Comparison of ENCODE assay signal across 5 worm cellular contexts in genomic region chrX:12670385-12670784, ce11.
A peak's percentile ranks its signal among the peaks of the same experiment; 100 is the strongest.
TF ChIP-seq lines count a peak whose summit lies in the region.

No protein-coding gene starts in this region.

TF ChIP-seq in whole organism, L1 larva, 84 proteins besides CTCF, POLR2A, EP300 and RAD21 (continues in another document):
- peak; percentile 47 to 76 for TF ChIP-seq efl-1 (optimal IDR thresholded peaks at IDR 0.05; lab: Kevin White, UChicago)
- peak in 1 of 2 experiments; percentile 92 for TF ChIP-seq efl-1 (GFP tag; optimal IDR thresholded peaks at IDR 0.05 in 1 of 2; lab: Kevin White, UChicago)
- peak; percentile 18 for TF ChIP-seq nhr-11 (tag; optimal IDR thresholded peaks at IDR 0.05; lab: Kevin White, UChicago)
- no peak for TF ChIP-seq unc-62 (GFP tag; optimal IDR thresholded peaks at IDR 0.05; lab: Kevin White, UChicago)
- TF ChIP-seq unc-30 (tag; optimal IDR thresholded peaks at IDR 0.05; lab: Kevin White, UChicago) = no peak
- no peak for TF ChIP-seq sptf-1 (tag; optimal IDR thresholded peaks at IDR 0.05; lab: Kevin White, UChicago)
- TF ChIP-seq blmp-1 (tag; optimal IDR thresholded peaks at IDR 0.05; lab: Kevin White, UChicago) = peak; percentile 77
- peak in 1 of 2 experiments; percentile 82 for TF ChIP-seq mdl-1 (tag; optimal IDR thresholded peaks at IDR 0.05; lab: Kevin White, UChicago)
- no peak for TF ChIP-seq lin-39 (tag; optimal IDR thresholded peaks at IDR 0.05; lab: Kevin White, UChicago)
- peak; percentile 92 for TF ChIP-seq nhr-85 (tag; lab: Kevin White, UChicago)
- no peak for TF ChIP-seq sup-37 (GFP tag; optimal IDR thresholded peaks at IDR 0.05; lab: Kevin White, UChicago)
- no peak for TF ChIP-seq ceh-8 (GFP tag; optimal IDR thresholded peaks at IDR 0.05; lab: Kevin White, UChicago)
- no peak for TF ChIP-seq hlh-4 (tag; optimal IDR thresholded peaks at IDR 0.05; lab: Kevin White, UChicago)
- peak; percentile 77 for TF ChIP-seq nhr-90 (tag; optimal IDR thresholded peaks at IDR 0.05; lab: Kevin White, UChicago; ENCODE audit: poor library complexity)
- TF ChIP-seq nhr-84 (tag; optimal IDR thresholded peaks at IDR 0.05; lab: Kevin White, UChicago) = no peak
- TF ChIP-seq unc-98 (GFP tag; IDR thresholded peaks at IDR 0.05; lab: Robert Waterston, UW) = no peak
- no peak for TF ChIP-seq hpl-2 (GFP tag; optimal IDR thresholded peaks at IDR 0.05; lab: Kevin White, UChicago)
- peak; percentile 84 for TF ChIP-seq skn-1 (tag; optimal IDR thresholded peaks at IDR 0.05; lab: Kevin White, UChicago)
- TF ChIP-seq C04F5.9 (tag; optimal IDR thresholded peaks at IDR 0.05; lab: Kevin White, UChicago) = no peak

TF ChIP-seq in whole organism, L3 larva, 47 proteins besides CTCF, POLR2A, EP300 and RAD21 (continues in another document):
- no peak for TF ChIP-seq zag-1 (tag; optimal IDR thresholded peaks at IDR 0.05; lab: Kevin White, UChicago)
- peak; percentile 87 for TF ChIP-seq nfya-1 (tag; optimal IDR thresholded peaks at IDR 0.05; lab: Kevin White, UChicago; ENCODE audit: insufficient read depth)
- peak; percentile 54 for TF ChIP-seq lin-39 (tag; optimal IDR thresholded peaks at IDR 0.05; lab: Kevin White, UChicago)
- TF ChIP-seq jun-1 (tag; optimal IDR thresholded peaks at IDR 0.05; lab: Kevin White, UChicago) = no peak
- TF ChIP-seq ztf-4 (tag; optimal IDR thresholded peaks at IDR 0.05; lab: Kevin White, UChicago) = peak; percentile 21
- peak; percentile 75 for TF ChIP-seq nhr-25 (tag; optimal IDR thresholded peaks at IDR 0.05; lab: Kevin White, UChicago)
- no peak for TF ChIP-seq fkh-2 (tag; optimal IDR thresholded peaks at IDR 0.05; lab: Kevin White, UChicago)
- TF ChIP-seq R02D3.7 (tag; optimal IDR thresholded peaks at IDR 0.05; lab: Kevin White, UChicago) = no peak
- TF ChIP-seq snpc-4 (tag; optimal IDR thresholded peaks at IDR 0.05; lab: Kevin White, UChicago) = peak; percentile 10
- no peak for TF ChIP-seq nhr-237 (tag; optimal IDR thresholded peaks at IDR 0.05; lab: Kevin White, UChicago)
- TF ChIP-seq ama-1 (optimal IDR thresholded peaks at IDR 0.05; lab: Kevin White, UChicago) = peak; percentile 66
- no peak for TF ChIP-seq unc-39 (tag; optimal IDR thresholded peaks at IDR 0.05; lab: Kevin White, UChicago)
- TF ChIP-seq elt-2 (tag; optimal IDR thresholded peaks at IDR 0.05; lab: Kevin White, UChicago) = peak; percentile 64
- peak; percentile 27 for TF ChIP-seq mdl-1 (tag; optimal IDR thresholded peaks at IDR 0.05; lab: Kevin White, UChicago)
- peak; percentile 69 for TF ChIP-seq elt-1 (tag; optimal IDR thresholded peaks at IDR 0.05; lab: Kevin White, UChicago)
- peak; percentile 84 for TF ChIP-seq unc-62 (GFP tag; optimal IDR thresholded peaks at IDR 0.05; lab: Kevin White, UChicago)
- peak; percentile 26 for TF ChIP-seq ceh-82 (tag; optimal IDR thresholded peaks at IDR 0.05; lab: Kevin White, UChicago)
- peak; percentile 57 for TF ChIP-seq pqm-1 (tag; optimal IDR thresholded peaks at IDR 0.05; lab: Kevin White, UChicago)
- no peak for TF ChIP-seq ZK546.5 (tag; optimal IDR thresholded peaks at IDR 0.05; lab: Kevin White, UChicago)

TF ChIP-seq in whole organism, early embryonic, 17 proteins besides CTCF, POLR2A, EP300 and RAD21:
- TF ChIP-seq ama-1 (optimal IDR thresholded peaks at IDR 0.05; lab: Kevin White, UChicago) (no peak), tbx-11 (GFP tag; IDR thresholded peaks at IDR 0.05; lab: Robert Waterston, UW) (no peak), F13C5.2 (tag; optimal IDR thresholded peaks at IDR 0.05; lab: Kevin White, UChicago) (peak; percentile 24), scrt-1 (GFP tag; IDR thresholded peaks at IDR 0.05; lab: Robert Waterston, UW) (0 out of 2 replicates have a peak, but pooled peaks have one; percentile 20), aly-1 (tag; optimal IDR thresholded peaks at IDR 0.05; lab: Kevin White, UChicago) (peak; percentile 74), sea-1 (GFP tag; conservative IDR thresholded peaks at IDR 0.05; lab: Robert Waterston, UW) (no peak), hmbx-1 (tag; optimal IDR thresholded peaks at IDR 0.05; lab: Kevin White, UChicago) (no peak), hmg-4 (GFP tag; optimal IDR thresholded peaks at IDR 0.05; lab: Kevin White, UChicago) (peak; percentile 76)
TF ChIP-seq in whole organism, early embryonic: peak in this region for 4.

TF ChIP-seq in whole organism, midembryonic, 9 proteins besides CTCF, POLR2A, EP300 and RAD21:
- TF ChIP-seq ztf-29 (GFP tag; IDR thresholded peaks at IDR 0.05; lab: Robert Waterston, UW) = no peak
- peak; percentile 69 for TF ChIP-seq cog-1 (tag; optimal IDR thresholded peaks at IDR 0.05; lab: Kevin White, UChicago)
- peak; percentile 62 for TF ChIP-seq flt-1 (GFP tag; IDR thresholded peaks at IDR 0.05; lab: Robert Waterston, UW)
- TF ChIP-seq ztf-23 (GFP tag; IDR thresholded peaks at IDR 0.05; lab: Robert Waterston, UW) = no peak

TF ChIP-seq in whole organism, young adult, 124 proteins besides CTCF, POLR2A, EP300 and RAD21 (continues in another document):
- TF ChIP-seq hlh-26 (GFP tag; conservative IDR thresholded peaks at IDR 0.05; lab: Robert Waterston, UW) (no peak), T26A5.8 (tag; optimal IDR thresholded peaks at IDR 0.05; lab: Kevin White, UChicago) (no peak), ztf-3 (GFP tag; optimal IDR thresholded peaks at IDR 0.05; lab: Kevin White, UChicago) (no peak), zim-3 (tag; optimal IDR thresholded peaks at IDR 0.05; lab: Kevin White, UChicago) (no peak), T07F8.4 (tag; optimal IDR thresholded peaks at IDR 0.05; lab: Kevin White, UChicago) (no peak), F39B2.1 (GFP tag; IDR thresholded peaks at IDR 0.05; lab: Robert Waterston, UW) (no peak), Y95B8A.8 (GFP tag; IDR thresholded peaks at IDR 0.05; lab: Robert Waterston, UW) (no peak), bed-1 (GFP tag; IDR thresholded peaks at IDR 0.05; lab: Robert Waterston, UW) (no peak), dox-1 (GFP tag; IDR thresholded peaks at IDR 0.05; lab: Robert Waterston, UW) (no peak), snpc-1.3 (tag; optimal IDR thresholded peaks at IDR 0.05; lab: Kevin White, UChicago; ENCODE audit: insufficient read depth) (no peak), tbx-9 (tag; optimal IDR thresholded peaks at IDR 0.05; lab: Kevin White, UChicago; ENCODE audit: borderline replicate concordance) (no peak), F49E8.2 (tag; optimal IDR thresholded peaks at IDR 0.05; lab: Kevin White, UChicago; ENCODE audit: insufficient read depth) (no peak), fkh-3 (tag; optimal IDR thresholded peaks at IDR 0.05; lab: Kevin White, UChicago) (no peak), zfh-2 (GFP tag; conservative IDR thresholded peaks at IDR 0.05; lab: Robert Waterston, UW) (no peak; the same call in none of the 2 replicates), madf-6 (GFP tag; IDR thresholded peaks at IDR 0.05; lab: Robert Waterston, UW) (no peak), mes-4 (tag; optimal IDR thresholded peaks at IDR 0.05; lab: Kevin White, UChicago) (no peak), efl-1 (GFP tag; optimal IDR thresholded peaks at IDR 0.05; lab: Kevin White, UChicago) (no peak), unc-62 (GFP tag; optimal IDR thresholded peaks at IDR 0.05; lab: Kevin White, UChicago) (no peak), F57C9.4 (tag; optimal IDR thresholded peaks at IDR 0.05; lab: Kevin White, UChicago) (no peak), nhr-179 (tag; optimal IDR thresholded peaks at IDR 0.05; lab: Kevin White, UChicago) (no peak), him-1 (tag; optimal IDR thresholded peaks at IDR 0.05; lab: Kevin White, UChicago) (no peak), ceh-79 (tag; optimal IDR thresholded peaks at IDR 0.05; lab: Kevin White, UChicago) (no peak), attf-6 (GFP tag; IDR thresholded peaks at IDR 0.05; lab: Robert Waterston, UW) (no peak), pha-4 (tag; optimal IDR thresholded peaks at IDR 0.05; lab: Kevin White, UChicago) (no peak), rcor-1 (GFP tag; IDR thresholded peaks at IDR 0.05; lab: Robert Waterston, UW) (peak; percentile 39; the same call in 1 of the 2 replicates), ztf-22 (GFP tag; optimal IDR thresholded peaks at IDR 0.05; lab: Kevin White, UChicago) (no peak), nfya-2 (GFP tag; IDR thresholded peaks at IDR 0.05; lab: Robert Waterston, UW) (no peak), egrh-3 (GFP tag; IDR thresholded peaks at IDR 0.05; lab: Robert Waterston, UW) (0 out of 2 replicates have a peak, but pooled peaks have one; percentile 30), lin-40 (tag; optimal IDR thresholded peaks at IDR 0.05; lab: Kevin White, UChicago) (peak; percentile 85), mcd-1 (GFP tag; IDR thresholded peaks at IDR 0.05; lab: Robert Waterston, UW) (peak; percentile 56), ZK185.1 (tag; optimal IDR thresholded peaks at IDR 0.05; lab: Kevin White, UChicago; ENCODE audit: poor library complexity, severe bottlenecking) (peak; percentile 20), K11D2.4 (GFP tag; IDR thresholded peaks at IDR 0.05; lab: Robert Waterston, UW) (0 out of 2 replicates have a peak, but pooled peaks have one; percentile 28), Y67H2A.10 (GFP tag; conservative IDR thresholded peaks at IDR 0.05; lab: Robert Waterston, UW) (no peak), aptf-2 (GFP tag; conservative IDR thresholded peaks at IDR 0.05; lab: Robert Waterston, UW) (no peak), repo-1 (tag; optimal IDR thresholded peaks at IDR 0.05; lab: Kevin White, UChicago) (peak; percentile 26), let-607 (tag; optimal IDR thresholded peaks at IDR 0.05; lab: Kevin White, UChicago) (no peak), nfya-1 (tag; optimal IDR thresholded peaks at IDR 0.05; lab: Kevin White, UChicago; ENCODE audit: borderline replicate concordance, insufficient read depth) (no peak), ztf-26 (tag; optimal IDR thresholded peaks at IDR 0.05; lab: Kevin White, UChicago) (peak; percentile 7), Y56A3A.18 (GFP tag; IDR thresholded peaks at IDR 0.05; lab: Robert Waterston, UW) (0 out of 2 replicates have a peak, but pooled peaks have one; percentile 36), nfyb-1 (GFP tag; IDR thresholded peaks at IDR 0.05; lab: Robert Waterston, UW) (peak; percentile 72; the same call in 1 of the 2 replicates), ceh-100 (GFP tag; IDR thresholded peaks at IDR 0.05; lab: Robert Waterston, UW) (0 out of 2 replicates have a peak, but pooled peaks have one; percentile 17), ztf-28 (GFP tag; IDR thresholded peaks at IDR 0.05; lab: Robert Waterston, UW) (no peak), madf-10 (tag; optimal IDR thresholded peaks at IDR 0.05; lab: Kevin White, UChicago) (peak; percentile 28), unc-130 (GFP tag; optimal IDR thresholded peaks at IDR 0.05; lab: Kevin White, UChicago) (no peak), B0261.1 (tag; optimal IDR thresholded peaks at IDR 0.05; lab: Kevin White, UChicago) (no peak), egl-44 (GFP tag; IDR thresholded peaks at IDR 0.05; lab: Robert Waterston, UW) (no peak), nhr-90 (tag; optimal IDR thresholded peaks at IDR 0.05; lab: Kevin White, UChicago) (no peak)

Comparison
In these comparisons a context has a peak if more than half of its experiments do, and no peak if none do; other contexts are left out.
1. Of the 8 proteins assayed by ChIP-seq in both whole organism, young adult and whole organism, L1 larva: peak only in whole organism, young adult: none; only in whole organism, L1 larva: dpl-1, efl-1, lin-35 and nhr-90; in both: snpc-4; in neither: 3.